Worm (Caenorhabditis elegans) whole organism, young adult: Measurements from ENCODE around the gene rps-8.
A peak's percentile ranks its signal among the peaks of the same experiment; 100 is the strongest.

ENCODE experiments used
- B0019.2 ChIP-seq: fragments of 200-800 bp; sonication (Bioruptor generic); conservative IDR thresholded peaks from 2 replicates; pipeline ENCODE4 v1.3.6; 2022; ENCODE audit warnings: missing genetic modification reagents, missing genetic modification characterization, missing compliant biosample characterization
- B0035.1 ChIP-seq: sonication (generic microtip); optimal IDR thresholded peaks from 2 replicates; lab custom pipeline; 2016; ENCODE audit warnings: missing genetic modification characterization, mild to moderate bottlenecking, missing compliant biosample characterization, missing genotype, missing genetic modification reagents
- C06A6.2 ChIP-seq: fragments of 200-800 bp; sonication (Bioruptor generic); conservative IDR thresholded peaks from 2 replicates; pipeline ENCODE4 v1.3.6; 2022; ENCODE audit warnings: missing genetic modification characterization, missing compliant biosample characterization
- C17E4.6 ChIP-seq: fragments of 200-800 bp; sonication (Bioruptor generic); IDR thresholded peaks from 2 replicates; pipeline ENCODE4 v1.3.6; 2022; ENCODE audit warnings: missing genetic modification reagents, missing genetic modification characterization, missing compliant biosample characterization
- D2030.7 ChIP-seq: fragments of 200-800 bp; sonication (Bioruptor generic); IDR thresholded peaks from 2 replicates; pipeline ENCODE4 v1.3.6; 2022; ENCODE audit warnings: missing genetic modification reagents, missing genetic modification characterization, missing compliant biosample characterization
- F23B12.7 ChIP-seq: sonication (generic microtip); optimal IDR thresholded peaks from 2 replicates; lab custom pipeline; 2017; ENCODE audit warnings: missing genetic modification characterization, mild to moderate bottlenecking, missing compliant biosample characterization, antibody characterized with exemption, moderate library complexity; ENCODE audit not compliant: insufficient read depth
- F33H1.4 ChIP-seq: fragments of 200-800 bp; sonication (Bioruptor generic); IDR thresholded peaks from 2 replicates; pipeline ENCODE4 v1.3.6; 2022; ENCODE audit warnings: missing genetic modification reagents, missing genetic modification characterization, missing compliant biosample characterization
- F49E8.2 ChIP-seq: sonication (generic microtip); optimal IDR thresholded peaks from 3 replicates; lab custom pipeline; 2017; ENCODE audit warnings: missing genetic modification characterization, mild to moderate bottlenecking, missing compliant biosample characterization, antibody characterized with exemption, moderate library complexity; ENCODE audit not compliant: insufficient read depth
- F55B11.4 ChIP-seq: sonication (generic microtip); optimal IDR thresholded peaks from 2 replicates; lab custom pipeline; 2016; ENCODE audit warnings: missing compliant biosample characterization, missing genetic modification characterization, borderline replicate concordance; ENCODE audit not compliant: insufficient read depth
- F57A8.1 ChIP-seq: fragments of 200-800 bp; sonication (Bioruptor generic); optimal IDR thresholded peaks from 2 replicates; lab custom pipeline; 2018; ENCODE audit warnings: mild to moderate bottlenecking, missing genetic modification characterization, moderate library complexity, missing compliant biosample characterization
- ZK185.1 ChIP-seq: sonication (generic microtip); optimal IDR thresholded peaks from 2 replicates; lab custom pipeline; 2016; ENCODE audit warnings: mild to moderate bottlenecking, missing genetic modification characterization, missing compliant biosample characterization; ENCODE audit not compliant: poor library complexity, severe bottlenecking
- aptf-2 ChIP-seq: fragments of 200-800 bp; sonication (Bioruptor generic); conservative IDR thresholded peaks from 2 replicates; pipeline ENCODE4 v1.3.6; 2022; ENCODE audit warnings: missing genetic modification reagents, missing genetic modification characterization, missing compliant biosample characterization
- attf-5 ChIP-seq: fragments of 200-800 bp; sonication (Bioruptor generic); optimal IDR thresholded peaks from 2 replicates; lab custom pipeline; 2018; ENCODE audit warnings: mild to moderate bottlenecking, missing genetic modification characterization, missing compliant biosample characterization
- attf-6 ChIP-seq: fragments of 200-800 bp; sonication (Bioruptor generic); IDR thresholded peaks from 2 replicates; pipeline ENCODE4 v1.3.6; 2022; ENCODE audit warnings: missing genetic modification reagents, missing genetic modification characterization, missing compliant biosample characterization
- bed-1 ChIP-seq: fragments of 200-800 bp; sonication (Bioruptor generic); IDR thresholded peaks from 2 replicates; pipeline ENCODE4 v1.3.6; 2022; ENCODE audit warnings: missing genetic modification reagents, missing genetic modification characterization, missing compliant biosample characterization
- ccch-3 ChIP-seq: fragments of 200-800 bp; sonication (Bioruptor generic); optimal IDR thresholded peaks from 2 replicates; lab custom pipeline; 2018; ENCODE audit warnings: mild to moderate bottlenecking, missing genetic modification characterization, missing compliant biosample characterization
- ceh-91 ChIP-seq: fragments of 200-800 bp; sonication (Bioruptor generic); IDR thresholded peaks from 2 replicates; pipeline ENCODE4 v1.3.6; 2022; ENCODE audit warnings: missing genetic modification reagents, missing genetic modification characterization, missing compliant biosample characterization
- chd-7 ChIP-seq: sonication (generic microtip); optimal IDR thresholded peaks from 2 replicates; lab custom pipeline; 2016; ENCODE audit warnings: mild to moderate bottlenecking, missing genetic modification characterization, moderate library complexity, missing compliant biosample characterization
- die-1 ChIP-seq: sonication (generic microtip); optimal IDR thresholded peaks from 2 replicates; lab custom pipeline; 2016; ENCODE audit warnings: missing genotype, mild to moderate bottlenecking, missing genetic modification characterization, missing compliant biosample characterization
- dox-1 ChIP-seq: fragments of 200-800 bp; sonication (Bioruptor generic); IDR thresholded peaks from 2 replicates; pipeline ENCODE4 v1.3.6; 2022; ENCODE audit warnings: missing genetic modification reagents, missing genetic modification characterization, missing compliant biosample characterization
- dpff-1 ChIP-seq: sonication (generic microtip); optimal IDR thresholded peaks from 2 replicates; lab custom pipeline; 2017; ENCODE audit warnings: mild to moderate bottlenecking, missing genetic modification characterization, missing compliant biosample characterization
- egl-44 ChIP-seq: fragments of 200-800 bp; sonication (Bioruptor generic); IDR thresholded peaks from 2 replicates; pipeline ENCODE4 v1.3.6; 2022; ENCODE audit warnings: missing genetic modification reagents, missing genetic modification characterization, missing compliant biosample characterization
- ekl-4 ChIP-seq: fragments of 200-800 bp; sonication (Bioruptor generic); IDR thresholded peaks from 2 replicates; pipeline ENCODE4 v1.3.6; 2022; ENCODE audit warnings: missing genetic modification reagents, missing genetic modification characterization, missing compliant biosample characterization
- gei-17 ChIP-seq: fragments of 200-800 bp; sonication (Bioruptor generic); optimal IDR thresholded peaks from 2 replicates; lab custom pipeline; 2018; ENCODE audit warnings: mild to moderate bottlenecking, missing genetic modification characterization, missing compliant biosample characterization
- lin-26 ChIP-seq: fragments of 200-800 bp; sonication (Bioruptor generic); IDR thresholded peaks from 2 replicates; pipeline ENCODE4 v1.3.6; 2022; ENCODE audit warnings: missing genetic modification reagents, missing genetic modification characterization, missing compliant biosample characterization
- lin-35 ChIP-seq, 3 experiments: fragments of 150-350 bp in 2 of 3; sonication (generic microtip) in 1 of 3; optimal IDR thresholded peaks; 2 replicates each; lab custom pipeline; 2014 to 2018; ENCODE audit warnings: missing biosample characterization in 3 of 3, missing genetic modification characterization in 3 of 3, missing genetic modification reagents in 3 of 3
- lin-54 ChIP-seq: fragments of 200-800 bp; sonication (Bioruptor generic); optimal IDR thresholded peaks from 2 replicates; lab custom pipeline; 2018; ENCODE audit warnings: mild to moderate bottlenecking, missing genetic modification characterization, missing compliant biosample characterization
- lsl-1 ChIP-seq: fragments of 200-800 bp; sonication (Bioruptor generic); optimal IDR thresholded peaks from 2 replicates; lab custom pipeline; 2018; ENCODE audit warnings: mild to moderate bottlenecking, missing genetic modification characterization, moderate library complexity, missing compliant biosample characterization
- madf-6 ChIP-seq: fragments of 200-800 bp; sonication (Bioruptor generic); IDR thresholded peaks from 2 replicates; pipeline ENCODE4 v1.3.6; 2022; ENCODE audit warnings: missing genetic modification reagents, missing genetic modification characterization, missing compliant biosample characterization
- mcd-1 ChIP-seq: fragments of 200-800 bp; sonication (Bioruptor generic); IDR thresholded peaks from 2 replicates; pipeline ENCODE4 v1.3.6; 2022; ENCODE audit warnings: missing genetic modification reagents, missing genetic modification characterization, missing compliant biosample characterization
- nfya-1 ChIP-seq: sonication (generic microtip); optimal IDR thresholded peaks from 2 replicates; lab custom pipeline; 2017; ENCODE audit warnings: antibody characterized with exemption, missing compliant biosample characterization, missing genetic modification characterization, borderline replicate concordance; ENCODE audit not compliant: insufficient read depth
- nhr-27 ChIP-seq: fragments of 200-800 bp; sonication (Bioruptor generic); optimal IDR thresholded peaks from 2 replicates; lab custom pipeline; 2018; ENCODE audit warnings: mild to moderate bottlenecking, missing genetic modification characterization, moderate library complexity, missing compliant biosample characterization
- rec-8 ChIP-seq, 2 experiments: sonication (generic microtip); optimal IDR thresholded peaks; 2 replicates each; lab custom pipeline; 2016; ENCODE audit warnings: mild to moderate bottlenecking in 2 of 2, missing genetic modification characterization in 2 of 2, missing genetic modification reagents in 2 of 2, missing genotype in 2 of 2, missing biosample characterization in 1 of 2, missing compliant biosample characterization in 1 of 2, moderate library complexity in 1 of 2
- snpc-1.1 ChIP-seq: sonication (generic microtip); optimal IDR thresholded peaks from 2 replicates; lab custom pipeline; 2017; ENCODE audit warnings: missing genetic modification characterization, mild to moderate bottlenecking, missing compliant biosample characterization, antibody characterized with exemption, moderate library complexity, missing genotype, missing genetic modification reagents; ENCODE audit not compliant: insufficient read depth
- snpc-1.3 ChIP-seq: sonication (generic microtip); optimal IDR thresholded peaks from 2 replicates; lab custom pipeline; 2017; ENCODE audit warnings: missing genetic modification characterization, mild to moderate bottlenecking, missing compliant biosample characterization, antibody characterized with exemption, moderate library complexity, missing genotype, missing genetic modification reagents; ENCODE audit not compliant: insufficient read depth
- snpc-3.4 ChIP-seq: sonication (generic microtip); optimal IDR thresholded peaks from 2 replicates; lab custom pipeline; 2017; ENCODE audit warnings: missing genetic modification characterization, mild to moderate bottlenecking, missing compliant biosample characterization, antibody characterized with exemption, moderate library complexity, missing genotype, missing genetic modification reagents
- somi-1 ChIP-seq: fragments of 200-800 bp; sonication (Bioruptor generic); optimal IDR thresholded peaks from 2 replicates; lab custom pipeline; 2018; ENCODE audit warnings: mild to moderate bottlenecking, missing genetic modification characterization, missing compliant biosample characterization
- tbp1 ChIP-seq: fragments of 200-800 bp; sonication (Bioruptor generic); optimal IDR thresholded peaks from 2 replicates; lab custom pipeline; 2018; ENCODE audit warnings: mild to moderate bottlenecking, missing genetic modification characterization, missing compliant biosample characterization
- tbx-9 ChIP-seq: sonication (generic microtip); optimal IDR thresholded peaks from 2 replicates; lab custom pipeline; 2016; ENCODE audit warnings: borderline replicate concordance, missing genetic modification characterization, inconsistent platforms, missing compliant biosample characterization
- tlf-1 ChIP-seq: fragments of 200-800 bp; sonication (Bioruptor generic); optimal IDR thresholded peaks from 2 replicates; lab custom pipeline; 2018; ENCODE audit warnings: mild to moderate bottlenecking, missing genetic modification characterization, missing compliant biosample characterization
- xnd-1 ChIP-seq: sonication (generic microtip); optimal IDR thresholded peaks from 2 replicates; lab custom pipeline; 2016; ENCODE audit warnings: missing genotype, missing genetic modification reagents, missing genetic modification characterization, missing compliant biosample characterization
- zfh-2 ChIP-seq: fragments of 200-800 bp; sonication (Bioruptor generic); conservative IDR thresholded peaks from 2 replicates; pipeline ENCODE4 v1.3.6; 2022; ENCODE audit warnings: missing genetic modification reagents, missing genetic modification characterization, missing compliant biosample characterization
- zim-3 ChIP-seq: sonication (generic microtip); optimal IDR thresholded peaks from 2 replicates; lab custom pipeline; 2017; ENCODE audit warnings: mild to moderate bottlenecking, missing genetic modification characterization, moderate library complexity, missing compliant biosample characterization
- ztf-18 ChIP-seq: sonication (generic microtip); optimal IDR thresholded peaks from 2 replicates; lab custom pipeline; 2016; ENCODE audit warnings: missing genotype, mild to moderate bottlenecking, missing genetic modification characterization, missing compliant biosample characterization

rps-8 gene

DNA sequence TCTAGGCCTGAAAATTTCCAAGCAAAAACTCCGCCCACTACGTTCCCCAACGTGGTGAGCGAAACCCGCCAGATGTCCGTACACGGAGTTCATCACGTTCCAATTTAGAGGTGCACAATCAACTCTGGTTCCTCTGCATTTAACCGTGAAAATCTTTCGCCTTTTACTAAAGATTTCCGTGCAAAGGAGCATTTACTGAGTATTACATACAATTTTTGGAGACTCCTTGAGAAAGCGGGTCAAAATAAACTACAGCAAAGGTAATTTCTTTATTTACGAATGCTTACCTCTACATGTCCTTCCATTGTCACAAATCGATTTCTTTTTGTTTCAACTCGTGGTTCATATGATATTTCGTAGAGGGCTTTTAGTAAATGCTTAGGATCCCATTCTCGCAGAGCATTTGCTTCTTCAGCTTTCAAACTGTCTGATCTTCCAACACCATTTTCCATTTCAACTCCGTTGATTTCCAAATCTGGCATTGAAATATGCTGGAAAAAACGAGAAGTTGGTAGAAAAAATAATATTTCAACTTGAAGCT lies 3.0 kb upstream of the rps-8 start, which contains the start of gene F42C5.9 (continued):
- peak; percentile 79 for TF ChIP-seq dox-1
- peak; percentile 41; the same call in 1 of the 2 replicates for TF ChIP-seq lin-26 (GFP tag; lab: Robert Waterston, UW)
- TF ChIP-seq die-1 (tag; lab: Kevin White, UChicago) = peak; percentile 17
- TF ChIP-seq mcd-1 (GFP tag; lab: Robert Waterston, UW) = peak; percentile 48; the same call in 1 of the 2 replicates
- peak; percentile 1 for TF ChIP-seq ZK185.1 (tag; lab: Kevin White, UChicago)
- peak; percentile 56 for TF ChIP-seq lin-54 (GFP tag; lab: Kevin White, UChicago)
- TF ChIP-seq aptf-2 = 0 out of 2 replicates have a peak, but pooled peaks have one; percentile 36
- TF ChIP-seq chd-7 (tag; lab: Kevin White, UChicago) = no peak
- TF ChIP-seq F49E8.2 (tag; lab: Kevin White, UChicago) = peak; percentile 89
- TF ChIP-seq rec-8 (tag; optimal IDR thresholded peaks at IDR 0.05; lab: Kevin White, UChicago) = peak in 1 of 2 experiments; percentile 41
- TF ChIP-seq snpc-1.3 (tag; lab: Kevin White, UChicago) = peak; percentile 88
- peak; percentile 98 for TF ChIP-seq madf-6
- peak; percentile 66 for TF ChIP-seq ceh-91
- TF ChIP-seq B0019.2 = peak; percentile 41; the same call in 1 of the 2 replicates
- TF ChIP-seq xnd-1 (tag; lab: Kevin White, UChicago) = peak; percentile 93
- peak; percentile 77 for TF ChIP-seq ekl-4 (GFP tag; lab: Robert Waterston, UW)
- TF ChIP-seq bed-1 (GFP tag; lab: Robert Waterston, UW) = no peak
- peak; percentile 43 for TF ChIP-seq tlf-1 (GFP tag; lab: Kevin White, UChicago)
- no peak for TF ChIP-seq somi-1
- TF ChIP-seq F23B12.7 (tag; lab: Kevin White, UChicago) = peak; percentile 81
- TF ChIP-seq attf-5 = no peak
- peak; percentile 56 for TF ChIP-seq ztf-18 (tag; lab: Kevin White, UChicago)
- TF ChIP-seq snpc-3.4 (tag; lab: Kevin White, UChicago) = peak; percentile 95
- TF ChIP-seq D2030.7 (GFP tag; lab: Robert Waterston, UW) = peak; percentile 94
- TF ChIP-seq snpc-1.1 (tag; lab: Kevin White, UChicago) = peak; percentile 98
- TF ChIP-seq attf-6 (GFP tag; lab: Robert Waterston, UW) = peak; percentile 83
- TF ChIP-seq nhr-27 = no peak
- TF ChIP-seq tbp1 (GFP tag; lab: Kevin White, UChicago) = peak; percentile 78
- peak; percentile 80 for TF ChIP-seq F33H1.4 (GFP tag; lab: Robert Waterston, UW)

DNA sequence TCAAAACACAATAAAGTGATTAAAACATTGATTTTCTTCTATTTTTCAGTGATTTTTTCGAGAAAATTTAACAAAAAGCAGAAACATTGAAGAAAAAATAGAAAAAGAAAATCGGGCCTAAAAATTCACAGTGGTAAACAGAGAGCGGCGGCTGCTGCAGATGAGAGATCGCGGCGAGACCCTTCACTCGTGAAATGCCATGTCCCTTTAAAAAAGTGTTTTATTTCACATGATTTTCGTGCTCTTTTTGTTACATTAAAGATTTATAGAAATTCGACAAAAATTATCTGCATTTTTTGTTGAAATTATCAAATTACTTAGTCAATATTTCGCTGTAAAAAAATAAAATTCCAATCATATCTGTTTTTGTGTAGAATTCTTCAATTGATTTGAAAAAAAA lies 302 bp upstream of the rps-8 start:
- TF ChIP-seq zfh-2 (GFP tag; lab: Robert Waterston, UW) (no peak), dpff-1 (tag; lab: Kevin White, UChicago) (no peak), F55B11.4 (tag; lab: Kevin White, UChicago) (no peak), ccch-3 (GFP tag; lab: Kevin White, UChicago) (no peak), B0035.1 (tag; lab: Kevin White, UChicago) (no peak), attf-6 (GFP tag; lab: Robert Waterston, UW) (no peak), lin-54 (GFP tag; lab: Kevin White, UChicago) (no peak), tlf-1 (GFP tag; lab: Kevin White, UChicago) (no peak), tbp1 (GFP tag; lab: Kevin White, UChicago) (peak; percentile 49), F33H1.4 (GFP tag; lab: Robert Waterston, UW) (peak; percentile 89), die-1 (tag; lab: Kevin White, UChicago) (no peak), C17E4.6 (GFP tag; lab: Robert Waterston, UW) (no peak), lin-35 (GFP tag; optimal IDR thresholded peaks at IDR 0.05; lab: Kevin White, UChicago) (peak in 1 of 3 experiments; percentile 70), F57A8.1 (GFP tag; lab: Kevin White, UChicago) (no peak), C06A6.2 (GFP tag; lab: Robert Waterston, UW) (no peak), gei-17 (no peak), nfya-1 (tag; lab: Kevin White, UChicago) (no peak), mcd-1 (GFP tag; lab: Robert Waterston, UW) (peak; percentile 42; the same call in 1 of the 2 replicates), tbx-9 (tag; lab: Kevin White, UChicago) (no peak), lsl-1 (GFP tag; lab: Kevin White, UChicago) (no peak), attf-5 (no peak), snpc-3.4 (tag; lab: Kevin White, UChicago) (no peak), zim-3 (tag; lab: Kevin White, UChicago) (no peak), egl-44 (GFP tag; lab: Robert Waterston, UW) (no peak)
